Worm (Caenorhabditis elegans) whole organism, L4/young adult: ENCODE data around the gene degl-1.

ENCODE experiments used
- W03F9.2 ChIP-seq: fragments of 150-350 bp; optimal IDR thresholded peaks from 2 replicates; lab custom pipeline; 2014; ENCODE audit warnings: missing biosample characterization, missing genetic modification characterization
- dao-5 ChIP-seq: sonication (generic microtip); optimal IDR thresholded peaks from 2 replicates; lab custom pipeline; 2016; ENCODE audit warnings: missing genotype, missing genetic modification characterization, moderate library complexity, missing compliant biosample characterization
- him-1 ChIP-seq: sonication (generic microtip); optimal IDR thresholded peaks from 2 replicates; lab custom pipeline; 2016; ENCODE audit warnings: missing genotype, missing genetic modification reagents, missing genetic modification characterization, missing compliant biosample characterization

Gene degl-1

DNA sequence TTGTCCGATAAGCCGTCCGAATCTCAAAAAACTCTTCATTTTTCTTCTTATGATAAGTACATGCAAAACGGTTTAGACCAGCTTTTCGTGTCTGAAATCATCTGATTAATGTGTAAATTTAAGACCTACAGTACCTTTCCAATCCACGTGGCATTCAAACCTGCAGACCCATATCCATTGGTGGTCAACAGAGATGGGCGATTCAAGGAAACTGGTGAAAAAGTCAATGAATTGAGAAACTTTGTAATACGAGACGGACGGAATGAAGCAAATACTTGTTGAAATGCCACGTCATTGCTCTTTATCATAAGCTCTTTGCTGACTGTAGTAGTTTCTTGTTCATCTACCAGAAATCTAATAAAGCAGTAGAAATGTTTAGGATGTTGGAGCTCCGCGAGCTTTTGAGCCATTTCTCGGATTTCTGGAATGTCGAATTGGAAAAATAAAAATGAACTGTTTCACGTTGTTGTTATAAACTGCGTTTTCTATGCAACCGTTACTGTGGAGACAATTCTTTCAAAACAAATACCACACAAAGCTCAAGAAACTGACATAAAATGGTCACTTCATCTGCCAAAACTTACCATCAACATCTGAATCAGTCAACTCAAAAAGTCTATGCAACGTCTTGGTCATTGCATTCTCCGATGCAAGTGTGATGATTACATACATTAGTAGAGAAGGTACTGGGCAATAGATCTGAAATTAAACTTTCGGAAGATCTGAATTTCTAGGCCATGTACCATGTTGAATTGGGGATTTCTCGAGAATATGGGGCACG is 7.1 kb downstream of the degl-1 start:
- TF ChIP-seq dao-5 (no peak), him-1 (tag; lab: Kevin White, UChicago) (no peak), W03F9.2 (tag; lab: Kevin White, UChicago) (no peak)

DNA sequence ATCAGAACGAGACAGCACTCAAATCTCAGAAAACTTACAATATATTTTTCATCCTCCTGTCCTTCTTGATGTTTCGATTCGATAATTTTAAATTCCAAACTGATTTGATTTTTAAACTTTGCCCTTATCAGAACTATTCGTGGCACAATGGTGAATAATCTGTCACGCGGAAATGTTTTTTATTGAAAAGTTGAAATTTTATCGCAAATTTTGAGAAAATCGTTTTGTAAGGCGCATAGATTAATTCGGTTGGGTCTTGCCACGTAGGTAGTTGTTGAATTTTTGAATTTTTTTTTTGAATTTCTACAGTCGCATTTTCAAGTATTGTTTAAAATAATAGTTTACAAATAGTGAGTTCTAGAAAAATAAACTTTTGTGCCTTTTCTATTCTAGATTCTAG is 10.4 kb downstream of the degl-1 start, which contains the start of gene ptp-5.2:
Gene ptp-5.2, minus strand, starts transcription at position 101 of the 400 bp plus-strand sequence.
- TF ChIP-seq W03F9.2 (tag; lab: Kevin White, UChicago) (no peak), dao-5 (no peak), him-1 (tag; lab: Kevin White, UChicago) (no peak)

DNA sequence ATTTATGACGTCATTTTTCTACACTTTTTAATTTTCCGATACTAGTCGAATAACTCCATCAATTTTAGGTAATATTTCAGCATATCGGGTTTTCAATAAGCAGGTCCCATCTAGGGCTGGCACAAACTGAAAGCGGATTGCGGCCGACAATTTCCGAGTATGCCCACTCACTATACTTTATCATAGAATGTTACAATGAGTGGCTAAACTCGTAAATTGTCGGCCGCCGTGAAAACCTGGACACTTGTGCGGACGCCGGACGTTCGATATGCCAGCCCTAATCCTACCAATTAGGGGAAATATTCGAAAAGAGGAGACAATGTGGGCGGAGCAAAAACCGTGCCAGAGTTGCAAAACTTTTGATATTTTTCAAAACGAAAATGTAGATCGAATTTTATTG is 11.6 kb downstream of the degl-1 start:
- TF ChIP-seq dao-5, result no peak
- no peak for TF ChIP-seq him-1 (tag; lab: Kevin White, UChicago)
- TF ChIP-seq W03F9.2 (tag; lab: Kevin White, UChicago), result no peak

DNA sequence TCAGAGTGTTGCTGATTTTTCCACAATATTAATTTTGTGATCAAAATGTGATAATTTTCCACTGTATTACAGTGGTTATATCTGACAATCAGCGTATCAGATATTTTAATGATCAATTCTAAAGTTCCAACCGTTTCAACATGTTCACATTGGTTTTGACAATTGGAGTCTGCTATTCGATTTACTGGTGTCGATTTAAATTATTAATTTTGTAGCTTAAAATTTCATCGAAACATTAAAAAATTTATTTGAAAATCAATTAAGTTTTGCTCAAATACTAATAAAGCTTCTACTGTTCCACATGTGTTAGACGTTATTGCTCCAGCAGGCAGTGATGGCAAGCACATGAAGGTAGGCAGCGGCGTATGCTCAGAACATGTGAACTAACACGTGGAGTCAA is 13.4 kb downstream of the degl-1 start:
- no peak for TF ChIP-seq him-1 (tag; lab: Kevin White, UChicago)

DNA sequence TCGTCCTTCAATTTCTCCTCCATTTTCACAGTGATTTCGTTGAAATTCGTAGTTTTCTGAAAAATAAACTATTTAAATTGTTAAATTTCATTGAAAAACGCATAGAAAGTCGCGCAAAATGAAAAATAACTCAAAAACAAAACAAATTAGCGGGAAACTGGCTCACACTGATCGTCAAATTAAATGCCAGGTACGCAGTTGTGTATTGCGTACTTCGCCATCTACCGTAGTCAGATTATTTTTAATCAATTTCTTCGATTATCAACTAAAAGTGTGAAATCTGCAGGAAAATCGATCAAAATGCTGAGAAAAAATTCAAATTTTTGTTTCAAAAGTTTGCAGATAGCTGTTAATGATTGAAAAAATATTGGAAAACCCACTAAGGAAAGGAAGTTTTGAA is 16.3 kb downstream of the degl-1 start, which contains the start of gene Y57G11C.499:
Gene Y57G11C.499, minus strand, starts transcription at position 23 of the 400 bp plus-strand sequence.
- TF ChIP-seq dao-5 (no peak), W03F9.2 (tag; lab: Kevin White, UChicago) (no peak), him-1 (tag; lab: Kevin White, UChicago) (no peak)

DNA sequence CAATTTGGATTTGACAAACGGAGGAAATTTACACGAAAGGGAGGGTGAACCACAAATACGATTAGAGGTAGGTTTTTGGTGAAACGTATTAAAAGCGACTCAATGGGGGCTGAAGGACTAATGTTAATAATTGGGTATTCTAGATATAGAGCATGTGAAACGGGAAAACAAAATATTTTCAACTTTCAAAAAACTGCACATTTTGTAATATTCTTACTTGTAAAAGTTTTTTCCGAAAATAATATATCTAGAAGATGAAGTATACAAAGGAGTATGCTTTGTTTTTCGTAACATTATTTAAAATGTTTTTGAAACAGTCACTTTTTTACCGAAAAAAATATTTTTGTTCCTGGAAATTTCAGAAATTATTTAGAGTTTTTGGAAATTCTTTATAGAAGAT is 29.3 kb downstream of the degl-1 start:
- TF ChIP-seq W03F9.2 (tag; lab: Kevin White, UChicago), result no peak
- TF ChIP-seq dao-5, result no peak
- TF ChIP-seq him-1 (tag; lab: Kevin White, UChicago), result no peak

DNA sequence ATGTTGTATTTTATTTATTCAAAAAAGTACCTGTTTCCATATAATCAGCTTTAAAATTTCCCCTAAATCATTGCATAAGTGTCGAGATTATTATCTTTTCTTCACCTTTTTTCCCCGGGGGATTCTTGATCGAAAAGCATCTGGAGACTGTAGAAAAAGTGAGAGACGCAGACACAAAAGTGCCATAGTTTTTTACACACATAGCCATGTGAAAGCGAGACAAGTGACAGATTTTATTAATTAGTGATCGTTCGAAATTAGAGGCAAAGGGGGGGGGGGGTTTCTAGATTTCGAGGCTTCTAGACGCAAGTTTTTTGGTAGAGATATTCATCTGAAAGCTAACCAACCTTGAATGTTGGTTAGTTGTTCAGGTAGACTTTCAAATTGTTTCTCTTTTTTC is 42.0 kb downstream of the degl-1 start:
- no peak for TF ChIP-seq W03F9.2 (tag; lab: Kevin White, UChicago)
- TF ChIP-seq dao-5, result no peak
- TF ChIP-seq him-1 (tag; lab: Kevin White, UChicago), result no peak

DNA sequence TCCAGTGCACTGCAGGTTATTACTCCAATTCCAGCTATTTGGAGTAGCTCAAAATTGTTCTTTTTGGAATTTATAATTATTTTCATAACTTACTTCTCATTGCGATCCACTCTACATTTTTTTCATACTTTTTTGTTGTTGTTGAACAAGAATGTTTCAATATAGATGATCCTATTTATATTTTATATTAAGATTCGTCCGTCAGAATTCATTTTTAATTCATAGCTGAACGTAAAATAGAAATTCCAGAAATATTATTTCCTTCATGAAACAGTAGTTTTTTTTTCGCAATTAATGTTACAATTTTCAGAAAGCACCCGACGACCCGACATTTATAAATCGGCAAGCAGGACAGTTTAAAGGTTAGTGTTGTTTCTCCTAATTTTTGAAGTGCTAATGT is 43.0 kb downstream of the degl-1 start, which contains the start of gene Y57G11C.42:
Gene Y57G11C.42, plus strand, starts transcription at position 301 of the 400 bp plus-strand sequence.
- TF ChIP-seq him-1 (tag; lab: Kevin White, UChicago), result no peak
- TF ChIP-seq dao-5, result no peak
- TF ChIP-seq W03F9.2 (tag; lab: Kevin White, UChicago), result no peak
